Fruit fly (Drosophila melanogaster): ENCODE measurements around the gene CG14182.

Gene CG14182

dm6 chr3L:19932917-19933316, 46.7 kb downstream of the CG14182 start:
- TF ChIP-seq CG8478 (optimal IDR thresholded peaks at IDR 0.05) (no peak), CTCF (optimal IDR thresholded peaks at IDR 0.05) (no peak)

- no peak for TF ChIP-seq CTCF (optimal IDR thresholded peaks at IDR 0.05)
- no peak for TF ChIP-seq CG8478 (optimal IDR thresholded peaks at IDR 0.05)
Measured at dm6 chr3L:19931391-19931790, 48.2 kb downstream of the CG14182 start, which contains the start of gene CG46462. Gene CG46462, plus strand, starts transcription at chr3L:19931691.

dm6 chr3L:19929719-19930334, 49.8 kb downstream of the CG14182 start:
- TF ChIP-seq CTCF (optimal IDR thresholded peaks at IDR 0.05) (no peak), CG8478 (optimal IDR thresholded peaks at IDR 0.05) (no peak)

- TF ChIP-seq CTCF (optimal IDR thresholded peaks at IDR 0.05) = no peak
- TF ChIP-seq CG8478 (optimal IDR thresholded peaks at IDR 0.05) = no peak
Measured at dm6 chr3L:19929051-19929718, 50.4 kb downstream of the CG14182 start.
